Fruit fly (Drosophila melanogaster) whole organism: ENCODE results near the gene CG40198.

Source experiments
- CG8478 ChIP-seq: fragments of >200 bp; optimal IDR thresholded peaks from 2 replicates; lab custom pipeline; 2018; ENCODE audit warnings: inconsistent platforms
- Dll ChIP-seq: fragments of >200 bp; optimal IDR thresholded peaks from 2 replicates; lab custom pipeline; 2017
- EcR ChIP-seq, 2 experiments: fragments of >200 bp; optimal IDR thresholded peaks; 2 replicates each; lab custom pipeline; 2017; ENCODE audit warnings: missing biosample characterization in 2 of 2, missing genetic modification characterization in 2 of 2, missing genetic modification reagents in 2 of 2
- pan ChIP-seq: fragments of >200 bp; optimal IDR thresholded peaks from 2 replicates; lab custom pipeline; 2017
- psq ChIP-seq: fragments of >200 bp; optimal IDR thresholded peaks from 2 replicates; lab custom pipeline; 2017
- usp ChIP-seq: fragments of >200 bp; optimal IDR thresholded peaks from 2 replicates; lab custom pipeline; 2017; ENCODE audit warnings: missing biosample characterization, missing genetic modification characterization, mixed read lengths

DNA sequence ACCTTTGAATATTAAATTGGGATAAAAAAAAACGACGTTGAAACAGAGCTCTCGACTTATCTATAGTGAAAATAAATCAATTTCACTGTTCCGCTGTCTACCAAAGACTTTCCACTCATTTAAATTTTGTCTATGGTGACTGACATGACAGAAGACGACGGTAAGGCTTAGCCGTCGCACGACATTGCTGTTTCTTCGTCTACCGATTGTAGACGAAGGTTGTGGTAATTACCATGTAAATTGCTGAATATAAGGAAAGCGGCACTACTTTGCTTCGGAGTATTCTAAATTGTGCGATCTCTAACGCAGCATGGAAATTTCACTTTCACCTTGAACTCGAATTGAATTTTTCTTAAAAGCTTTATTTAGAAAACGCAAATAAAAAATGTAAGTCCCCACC lies 14.7 kb upstream of the CG40198 start:
- TF ChIP-seq usp (GFP tag; lab: Kevin White, UChicago) (no peak), psq (no peak), CG8478 (lab: Kevin White, UChicago) (no peak), EcR (GFP tag; optimal IDR thresholded peaks at IDR 0.05; lab: Kevin White, UChicago) (no peak), Dll (lab: Kevin White, UChicago) (no peak), pan (lab: Kevin White, UChicago) (no peak)
